Worm (Caenorhabditis elegans) whole organism, L2 larva: ENCODE results near the gene fbxa-100.

Experiments
- elt-1 ChIP-seq: fragments of 150-350 bp; optimal IDR thresholded peaks from 2 replicates; lab custom pipeline; 2014; ENCODE audit warnings: missing biosample characterization, missing genetic modification characterization
- lin-13 ChIP-seq: fragments of 150-350 bp; optimal IDR thresholded peaks from 2 replicates; lab custom pipeline; 2014; ENCODE audit warnings: missing biosample characterization, missing genetic modification reagents, missing genetic modification characterization
- nhr-11 ChIP-seq: fragments of 150-350 bp; optimal IDR thresholded peaks from 2 replicates; lab custom pipeline; 2014; ENCODE audit warnings: missing biosample characterization, missing genetic modification characterization
- snpc-4 ChIP-seq: fragments of 150-350 bp; optimal IDR thresholded peaks from 2 replicates; lab custom pipeline; 2014; ENCODE audit warnings: missing biosample characterization, missing genetic modification characterization
- unc-62 ChIP-seq: fragments of 150-350 bp; optimal IDR thresholded peaks from 2 replicates; lab custom pipeline; 2014; ENCODE audit warnings: missing biosample characterization, missing genetic modification reagents, missing genetic modification characterization
- zag-1 ChIP-seq: fragments of 150-350 bp; optimal IDR thresholded peaks from 2 replicates; lab custom pipeline; 2014; ENCODE audit warnings: missing biosample characterization, missing genetic modification characterization

- TF ChIP-seq snpc-4 (tag; lab: Kevin White, UChicago) (no peak), unc-62 (no peak), nhr-11 (tag; lab: Kevin White, UChicago) (no peak), zag-1 (tag; lab: Kevin White, UChicago) (no peak), elt-1 (no peak), lin-13 (GFP tag; lab: Kevin White, UChicago) (no peak)
Measured at ce11 chrV:16020042-16020441, 41.9 kb downstream of the fbxa-100 start, which contains the start of gene srx-44.
